Fruit fly (Drosophila melanogaster) whole organism, embryonic: ENCODE results near the gene gammaTub37C.

Experiments
- Ada2b ChIP-seq: fragments of 200-800 bp; sonication (Bioruptor generic); IDR thresholded peaks from 2 replicates; pipeline ENCODE4 v1.3.6; 2022; ENCODE audit warnings: missing biosample characterization, missing genetic modification characterization
- CG10274 ChIP-seq: fragments of 200-800 bp; sonication (Bioruptor generic); optimal IDR thresholded peaks from 3 replicates; lab custom pipeline; 2017; ENCODE audit warnings: missing biosample characterization, mild to moderate bottlenecking, missing genetic modification characterization
- CG10462 ChIP-seq: fragments of 200-800 bp; sonication (Bioruptor generic); optimal IDR thresholded peaks from 2 replicates; lab custom pipeline; 2016; ENCODE audit warnings: missing biosample characterization, missing genetic modification characterization
- CG12155 ChIP-seq: fragments of 200-800 bp; sonication (Bioruptor generic); optimal IDR thresholded peaks from 3 replicates; lab custom pipeline; 2016; ENCODE audit warnings: missing biosample characterization, missing genetic modification characterization
- CG12219 ChIP-seq: fragments of 200-800 bp; sonication (Bioruptor generic); optimal IDR thresholded peaks from 3 replicates; lab custom pipeline; 2018; ENCODE audit warnings: missing biosample characterization, mild to moderate bottlenecking, missing genetic modification characterization
- CG15011 ChIP-seq: fragments of 200-800 bp; sonication (Bioruptor generic); optimal IDR thresholded peaks from 3 replicates; lab custom pipeline; 2018; ENCODE audit warnings: missing biosample characterization, mild to moderate bottlenecking, missing genetic modification characterization
- CG1647 ChIP-seq: fragments of 200-800 bp; sonication (Bioruptor generic); optimal IDR thresholded peaks from 3 replicates; lab custom pipeline; 2016; ENCODE audit warnings: missing biosample characterization, missing genetic modification characterization
- CG17568 ChIP-seq: fragments of 200-800 bp; sonication (Bioruptor generic); optimal IDR thresholded peaks from 2 replicates; lab custom pipeline; 2018; ENCODE audit warnings: missing biosample characterization, mild to moderate bottlenecking, missing genetic modification characterization, moderate library complexity
- CG17829 ChIP-seq: fragments of 200-800 bp; optimal IDR thresholded peaks from 2 replicates; lab custom pipeline; 2019; ENCODE audit warnings: missing biosample characterization, mild to moderate bottlenecking, missing genetic modification characterization, moderate library complexity
- CG2678 ChIP-seq: fragments of 200-800 bp; sonication (Bioruptor generic); optimal IDR thresholded peaks from 3 replicates; lab custom pipeline; 2019; ENCODE audit warnings: missing biosample characterization, mild to moderate bottlenecking, missing genetic modification characterization, moderate library complexity
- CG33557 ChIP-seq: fragments of 200-800 bp; sonication (Bioruptor generic); optimal IDR thresholded peaks from 2 replicates; lab custom pipeline; 2019; ENCODE audit warnings: missing biosample characterization, mild to moderate bottlenecking, missing genetic modification characterization, moderate library complexity
- CG4730 ChIP-seq: fragments of 200-800 bp; sonication (Bioruptor generic); IDR thresholded peaks from 2 replicates; pipeline ENCODE4 v1.3.6; 2022; ENCODE audit warnings: missing biosample characterization, missing genetic modification characterization
- CG6654 ChIP-seq: fragments of 200-800 bp; sonication (Bioruptor generic); optimal IDR thresholded peaks from 2 replicates; lab custom pipeline; 2017; ENCODE audit warnings: missing biosample characterization, mild to moderate bottlenecking, missing genetic modification characterization
- CG6683 ChIP-seq: fragments of 200-800 bp; sonication (Bioruptor generic); optimal IDR thresholded peaks from 2 replicates; lab custom pipeline; 2017; ENCODE audit warnings: missing biosample characterization, mild to moderate bottlenecking, missing genetic modification characterization, missing genetic modification reagents
- CG7745 ChIP-seq: fragments of 200-800 bp; sonication (Bioruptor generic); optimal IDR thresholded peaks from 2 replicates; lab custom pipeline; 2018; ENCODE audit warnings: missing biosample characterization, mild to moderate bottlenecking, missing genetic modification characterization, moderate library complexity
- CG8359 ChIP-seq: fragments of 200-800 bp; sonication (Bioruptor generic); optimal IDR thresholded peaks from 2 replicates; lab custom pipeline; 2017; ENCODE audit warnings: missing biosample characterization, mild to moderate bottlenecking, missing genetic modification characterization, borderline replicate concordance
- CG8944 ChIP-seq: fragments of 200-800 bp; sonication (Bioruptor generic); optimal IDR thresholded peaks from 3 replicates; lab custom pipeline; 2016; ENCODE audit warnings: missing biosample characterization, missing genetic modification characterization
- CG9609 ChIP-seq: fragments of 200-800 bp; sonication (Bioruptor generic); optimal IDR thresholded peaks from 3 replicates; lab custom pipeline; 2016; ENCODE audit warnings: missing biosample characterization, missing genetic modification characterization
- Chrac-16 ChIP-seq: fragments of 200-800 bp; sonication (Bioruptor generic); optimal IDR thresholded peaks from 3 replicates; lab custom pipeline; 2016; ENCODE audit warnings: missing biosample characterization, missing genetic modification characterization
- CkIIα-i1 ChIP-seq: fragments of 200-800 bp; sonication (Bioruptor generic); IDR thresholded peaks from 2 replicates; pipeline ENCODE4 v1.3.6; 2022; ENCODE audit warnings: missing biosample characterization, missing genetic modification characterization
- Dbx ChIP-seq: fragments of 200-800 bp; sonication (Bioruptor generic); IDR thresholded peaks from 3 replicates; pipeline ENCODE4 v1.3.6; 2022; ENCODE audit warnings: missing biosample characterization, missing genetic modification characterization
- E2f1 ChIP-seq: fragments of 200-800 bp; sonication (Bioruptor generic); IDR thresholded peaks from 2 replicates; pipeline ENCODE4 v1.3.6; 2022; ENCODE audit warnings: missing biosample characterization, missing genetic modification characterization
- ERR ChIP-seq: fragments of 200-800 bp; sonication (Bioruptor generic); optimal IDR thresholded peaks from 2 replicates; lab custom pipeline; 2016; ENCODE audit warnings: missing biosample characterization, missing genetic modification characterization
- Fer1 ChIP-seq: fragments of 200-800 bp; sonication (Bioruptor generic); optimal IDR thresholded peaks from 2 replicates; lab custom pipeline; 2017; ENCODE audit warnings: missing biosample characterization, mild to moderate bottlenecking, missing genetic modification characterization
- NK7.1 ChIP-seq: fragments of 200-800 bp; sonication (Bioruptor generic); optimal IDR thresholded peaks from 3 replicates; lab custom pipeline; 2016; ENCODE audit warnings: missing biosample characterization, missing genetic modification characterization
- Nf-YC ChIP-seq: fragments of 200-800 bp; optimal IDR thresholded peaks from 3 replicates; lab custom pipeline; 2019; ENCODE audit warnings: missing biosample characterization, mild to moderate bottlenecking, missing genetic modification characterization, moderate library complexity
- Rx ChIP-seq: fragments of 200-800 bp; sonication (Bioruptor generic); IDR thresholded peaks from 2 replicates; pipeline ENCODE4 v1.3.6; 2022; ENCODE audit warnings: missing biosample characterization, missing genetic modification characterization
- Side ChIP-seq: fragments of 200-800 bp; sonication (Bioruptor generic); optimal IDR thresholded peaks from 2 replicates; lab custom pipeline; 2016; ENCODE audit warnings: missing biosample characterization, missing genetic modification characterization
- Sry-β ChIP-seq: fragments of 200-800 bp; sonication (Bioruptor generic); optimal IDR thresholded peaks from 2 replicates; lab custom pipeline; 2018; ENCODE audit warnings: missing biosample characterization, mild to moderate bottlenecking, missing genetic modification characterization, moderate library complexity
- Sry-δ ChIP-seq: fragments of 200-800 bp; sonication (Bioruptor generic); optimal IDR thresholded peaks from 2 replicates; lab custom pipeline; 2016; ENCODE audit warnings: missing biosample characterization, missing genetic modification characterization
- aop ChIP-seq: fragments of 200-800 bp; sonication (Bioruptor generic); IDR thresholded peaks from 2 replicates; pipeline ENCODE4 v1.3.6; 2022; ENCODE audit warnings: missing biosample characterization, missing genetic modification characterization
- az2 ChIP-seq: fragments of 200-800 bp; sonication (Bioruptor generic); optimal IDR thresholded peaks from 3 replicates; lab custom pipeline; 2016; ENCODE audit warnings: missing biosample characterization, missing genetic modification characterization
- corto ChIP-seq: fragments of 200-800 bp; sonication (Bioruptor generic); optimal IDR thresholded peaks from 2 replicates; lab custom pipeline; 2016; ENCODE audit warnings: missing biosample characterization, mild to moderate bottlenecking, missing genetic modification characterization, moderate library complexity
- esg ChIP-seq: fragments of 200-800 bp; sonication (Bioruptor generic); conservative IDR thresholded peaks from 2 replicates; pipeline ENCODE4 v1.3.6; 2022; ENCODE audit warnings: missing biosample characterization, missing genetic modification characterization
- eyg ChIP-seq: fragments of 200-800 bp; sonication (Bioruptor generic); optimal IDR thresholded peaks from 3 replicates; lab custom pipeline; 2016; ENCODE audit warnings: missing biosample characterization, missing genetic modification characterization
- fru ChIP-seq: fragments of >200 bp; optimal IDR thresholded peaks from 2 replicates; lab custom pipeline; 2017
- gcm2 ChIP-seq: fragments of 200-800 bp; sonication (Bioruptor generic); optimal IDR thresholded peaks from 2 replicates; lab custom pipeline; 2016; ENCODE audit warnings: missing biosample characterization, missing genetic modification characterization
- gem ChIP-seq: fragments of 200-800 bp; sonication (Bioruptor generic); optimal IDR thresholded peaks from 2 replicates; lab custom pipeline; 2019; ENCODE audit warnings: missing biosample characterization, mild to moderate bottlenecking, missing genetic modification characterization, moderate library complexity
- gro ChIP-seq: fragments of 200-800 bp; sonication (Bioruptor generic); optimal IDR thresholded peaks from 2 replicates; lab custom pipeline; 2016; ENCODE audit warnings: missing biosample characterization, missing genetic modification characterization
- gsb-n ChIP-seq: fragments of 200-800 bp; sonication (Bioruptor generic); optimal IDR thresholded peaks from 3 replicates; lab custom pipeline; 2018; ENCODE audit warnings: missing biosample characterization, mild to moderate bottlenecking, missing genetic modification characterization
- hth ChIP-seq: fragments of >200 bp; optimal IDR thresholded peaks from 2 replicates; lab custom pipeline; 2017; ENCODE audit warnings: inconsistent platforms
- jigr1 ChIP-seq: fragments of 200-800 bp; sonication (Bioruptor generic); IDR thresholded peaks from 3 replicates; pipeline ENCODE4 v1.3.6; 2022; ENCODE audit warnings: missing biosample characterization, missing genetic modification characterization
- nerfin-1 ChIP-seq: fragments of 200-800 bp; sonication (Bioruptor generic); optimal IDR thresholded peaks from 3 replicates; lab custom pipeline; 2019; ENCODE audit warnings: missing biosample characterization, mild to moderate bottlenecking, missing genetic modification characterization, moderate library complexity
- oc ChIP-seq: fragments of 200-800 bp; sonication (Bioruptor generic); optimal IDR thresholded peaks from 2 replicates; lab custom pipeline; 2018; ENCODE audit warnings: missing biosample characterization, mild to moderate bottlenecking, missing genetic modification characterization, moderate library complexity
- odd ChIP-seq: fragments of 200-800 bp; sonication (Bioruptor generic); optimal IDR thresholded peaks from 2 replicates; lab custom pipeline; 2017; ENCODE audit warnings: missing biosample characterization, mild to moderate bottlenecking, missing genetic modification characterization
- prd ChIP-seq, 3 experiments: fragments of >200 bp in 2 of 3; fragments of 200-800 bp in 1 of 3; sonication (Bioruptor generic) in 1 of 3; optimal IDR thresholded peaks in 2 of 3; IDR thresholded peaks in 1 of 3; 2 replicates in 2 of 3; 3 replicates in 1 of 3; pipeline versions ENCODE4 v1.3.6 to Lab custom; 2017 to 2022; ENCODE audit warnings: missing biosample characterization in 1 of 3, missing genetic modification characterization in 1 of 3
- psq ChIP-seq: fragments of 200-800 bp; sonication (Bioruptor generic); optimal IDR thresholded peaks from 2 replicates; lab custom pipeline; 2017; ENCODE audit warnings: missing biosample characterization, missing genetic modification characterization
- ro ChIP-seq: fragments of 200-800 bp; sonication (Bioruptor generic); IDR thresholded peaks from 2 replicates; pipeline ENCODE4 v1.3.6; 2022; ENCODE audit warnings: missing biosample characterization, missing genetic modification characterization
- tio ChIP-seq: fragments of 200-800 bp; sonication (Bioruptor generic); optimal IDR thresholded peaks from 2 replicates; lab custom pipeline; 2017; ENCODE audit warnings: missing biosample characterization, missing genetic modification characterization, inconsistent platforms
- trem ChIP-seq: fragments of 200-800 bp; optimal IDR thresholded peaks from 3 replicates; lab custom pipeline; 2019; ENCODE audit warnings: missing biosample characterization, mild to moderate bottlenecking, missing genetic modification characterization, moderate library complexity
- yki ChIP-seq: fragments of >200 bp; optimal IDR thresholded peaks from 3 replicates; lab custom pipeline; 2018

gammaTub37C gene

dm6 chr2L:19135955-19136677, 49.4 kb downstream of the gammaTub37C start (continued):
- TF ChIP-seq Sry-δ (GFP tag; lab: Kevin White, UChicago): no peak
- TF ChIP-seq CG17829: peak; percentile 1
- TF ChIP-seq CG7745 (tag; lab: Kevin White, UChicago): no peak
- TF ChIP-seq oc (tag; lab: Kevin White, UChicago): no peak
- peak; percentile 49 for TF ChIP-seq CG2678
- no peak for TF ChIP-seq CG10462 (GFP tag; lab: Kevin White, UChicago)
- no peak for TF ChIP-seq CG15011 (GFP tag; lab: Kevin White, UChicago)
- TF ChIP-seq ERR (GFP tag; lab: Kevin White, UChicago): no peak
- TF ChIP-seq CG17568 (GFP tag; lab: Kevin White, UChicago): no peak
- no peak for TF ChIP-seq nerfin-1 (tag; lab: Kevin White, UChicago)
- TF ChIP-seq CG6683 (GFP tag; lab: Kevin White, UChicago): no peak
- no peak for TF ChIP-seq CG12219 (GFP tag; lab: Kevin White, UChicago)
- no peak for TF ChIP-seq psq
- TF ChIP-seq CG1647 (GFP tag; lab: Kevin White, UChicago): no peak
- no peak for TF ChIP-seq fru
- no peak for TF ChIP-seq CG6654
- no peak for TF ChIP-seq CG33557 (GFP tag; lab: Kevin White, UChicago)
- TF ChIP-seq Fer1: peak; percentile 18
- TF ChIP-seq Rx (GFP tag; lab: Robert Waterston, UW): no peak
- no peak for TF ChIP-seq esg (GFP tag; lab: Robert Waterston, UW)
- TF ChIP-seq gcm2 (GFP tag; lab: Kevin White, UChicago): no peak
- no peak for TF ChIP-seq gro
- TF ChIP-seq CG12155 (GFP tag; lab: Kevin White, UChicago): no peak
- peak; percentile 54 for TF ChIP-seq gem (tag; lab: Kevin White, UChicago)
- no peak for TF ChIP-seq Chrac-16 (GFP tag; lab: Kevin White, UChicago)
- TF ChIP-seq trem (tag; lab: Kevin White, UChicago): no peak
- TF ChIP-seq yki (lab: Kevin White, UChicago): no peak
- TF ChIP-seq eyg (GFP tag; lab: Kevin White, UChicago): no peak
- no peak for TF ChIP-seq prd (optimal IDR thresholded peaks at IDR 0.05; lab: Kevin White, UChicago)
- no peak for TF ChIP-seq prd (GFP tag; IDR thresholded peaks at IDR 0.05; lab: Robert Waterston, UW)
- no peak for TF ChIP-seq odd (GFP tag; lab: Kevin White, UChicago)
- no peak for TF ChIP-seq az2 (GFP tag; lab: Kevin White, UChicago)
- no peak for TF ChIP-seq CG10274 (GFP tag; lab: Kevin White, UChicago)
- TF ChIP-seq CG8359: no peak
- no peak for TF ChIP-seq CG8944 (GFP tag; lab: Kevin White, UChicago)
- TF ChIP-seq Ada2b (GFP tag; lab: Robert Waterston, UW): no peak
- no peak for TF ChIP-seq ro (GFP tag; lab: Robert Waterston, UW)
- TF ChIP-seq Dbx: no peak
- TF ChIP-seq Sry-β (GFP tag; lab: Kevin White, UChicago): no peak
- TF ChIP-seq Nf-YC (tag; lab: Kevin White, UChicago): no peak
- TF ChIP-seq jigr1 (GFP tag; lab: Robert Waterston, UW): no peak
- TF ChIP-seq CG4730 (GFP tag; lab: Robert Waterston, UW): no peak
- TF ChIP-seq aop (GFP tag; lab: Robert Waterston, UW): no peak
- no peak for TF ChIP-seq hth (lab: Kevin White, UChicago)
- TF ChIP-seq corto (GFP tag; lab: Kevin White, UChicago): peak; percentile 52
- TF ChIP-seq CG9609: no peak
- no peak for TF ChIP-seq tio (GFP tag; lab: Kevin White, UChicago)
- TF ChIP-seq gsb-n: no peak
- no peak for TF ChIP-seq E2f1
- no peak for TF ChIP-seq NK7.1 (GFP tag; lab: Kevin White, UChicago)
- no peak for TF ChIP-seq CkIIα-i1
- TF ChIP-seq Side (GFP tag; lab: Kevin White, UChicago): no peak
